Worm (Caenorhabditis elegans) whole organism, young adult: Measurements from ENCODE around the gene unc-24.

Experiments used
- B0035.1 ChIP-seq: sonication (generic microtip); optimal IDR thresholded peaks from 2 replicates; lab custom pipeline; 2016; ENCODE audit warnings: missing genetic modification characterization, mild to moderate bottlenecking, missing compliant biosample characterization, missing genotype, missing genetic modification reagents
- B0336.3 ChIP-seq: fragments of 200-800 bp; sonication (Bioruptor generic); IDR thresholded peaks from 2 replicates; pipeline ENCODE4 v1.3.6; 2022; ENCODE audit warnings: missing genetic modification characterization, missing compliant biosample characterization
- F33H1.4 ChIP-seq: fragments of 200-800 bp; sonication (Bioruptor generic); IDR thresholded peaks from 2 replicates; pipeline ENCODE4 v1.3.6; 2022; ENCODE audit warnings: missing genetic modification reagents, missing genetic modification characterization, missing compliant biosample characterization
- F37B4.10 ChIP-seq: fragments of 200-800 bp; sonication (Bioruptor generic); IDR thresholded peaks from 2 replicates; pipeline ENCODE4 v1.3.6; 2022; ENCODE audit warnings: missing genetic modification characterization, missing compliant biosample characterization
- F39B2.1 ChIP-seq: fragments of 200-800 bp; sonication (Bioruptor generic); IDR thresholded peaks from 2 replicates; pipeline ENCODE4 v1.3.6; 2022; ENCODE audit warnings: missing genetic modification reagents, missing genetic modification characterization, missing compliant biosample characterization
- F52B5.7 ChIP-seq: sonication (generic microtip); optimal IDR thresholded peaks from 2 replicates; lab custom pipeline; 2016; ENCODE audit warnings: mild to moderate bottlenecking, missing genetic modification characterization, missing compliant biosample characterization
- Y56A3A.18 ChIP-seq: fragments of 200-800 bp; sonication (Bioruptor generic); IDR thresholded peaks from 2 replicates; pipeline ENCODE4 v1.3.6; 2022; ENCODE audit warnings: missing genetic modification reagents, missing genetic modification characterization, missing compliant biosample characterization
- Y79H2A.3 ChIP-seq: fragments of 200-800 bp; sonication (Bioruptor generic); conservative IDR thresholded peaks from 2 replicates; pipeline ENCODE4 v1.3.6; 2022; ENCODE audit warnings: missing genetic modification reagents, missing genetic modification characterization, missing compliant biosample characterization
- Y95B8A.8 ChIP-seq: fragments of 200-800 bp; sonication (Bioruptor generic); IDR thresholded peaks from 2 replicates; pipeline ENCODE4 v1.3.6; 2022; ENCODE audit warnings: missing genetic modification reagents, missing genetic modification characterization, missing compliant biosample characterization
- akir-1 ChIP-seq: fragments of 200-800 bp; sonication (Bioruptor generic); optimal IDR thresholded peaks from 2 replicates; lab custom pipeline; 2018; ENCODE audit warnings: mild to moderate bottlenecking, missing genetic modification characterization, moderate library complexity, missing compliant biosample characterization
- athp-1 ChIP-seq: sonication (generic microtip); optimal IDR thresholded peaks from 2 replicates; lab custom pipeline; 2017; ENCODE audit warnings: mild to moderate bottlenecking, missing genetic modification characterization, missing compliant biosample characterization
- attf-5 ChIP-seq: fragments of 200-800 bp; sonication (Bioruptor generic); optimal IDR thresholded peaks from 2 replicates; lab custom pipeline; 2018; ENCODE audit warnings: mild to moderate bottlenecking, missing genetic modification characterization, missing compliant biosample characterization
- attf-6 ChIP-seq: fragments of 200-800 bp; sonication (Bioruptor generic); IDR thresholded peaks from 2 replicates; pipeline ENCODE4 v1.3.6; 2022; ENCODE audit warnings: missing genetic modification reagents, missing genetic modification characterization, missing compliant biosample characterization
- bed-1 ChIP-seq: fragments of 200-800 bp; sonication (Bioruptor generic); IDR thresholded peaks from 2 replicates; pipeline ENCODE4 v1.3.6; 2022; ENCODE audit warnings: missing genetic modification reagents, missing genetic modification characterization, missing compliant biosample characterization
- ccch-3 ChIP-seq: fragments of 200-800 bp; sonication (Bioruptor generic); optimal IDR thresholded peaks from 2 replicates; lab custom pipeline; 2018; ENCODE audit warnings: mild to moderate bottlenecking, missing genetic modification characterization, missing compliant biosample characterization
- dpff-1 ChIP-seq: sonication (generic microtip); optimal IDR thresholded peaks from 2 replicates; lab custom pipeline; 2017; ENCODE audit warnings: mild to moderate bottlenecking, missing genetic modification characterization, missing compliant biosample characterization
- dpl-1 ChIP-seq: fragments of 150-350 bp; optimal IDR thresholded peaks from 2 replicates; lab custom pipeline; 2014; ENCODE audit warnings: missing biosample characterization, missing genetic modification reagents, missing genetic modification characterization
- efl-1 ChIP-seq: fragments of 150-350 bp; optimal IDR thresholded peaks from 2 replicates; lab custom pipeline; 2014; ENCODE audit warnings: missing biosample characterization, missing genetic modification reagents, missing genetic modification characterization
- egl-18 ChIP-seq: fragments of 200-800 bp; sonication (Bioruptor generic); IDR thresholded peaks from 2 replicates; pipeline ENCODE4 v1.3.6; 2022; ENCODE audit warnings: missing genetic modification reagents, missing genetic modification characterization, missing compliant biosample characterization
- egl-44 ChIP-seq: fragments of 200-800 bp; sonication (Bioruptor generic); IDR thresholded peaks from 2 replicates; pipeline ENCODE4 v1.3.6; 2022; ENCODE audit warnings: missing genetic modification reagents, missing genetic modification characterization, missing compliant biosample characterization
- ekl-4 ChIP-seq: fragments of 200-800 bp; sonication (Bioruptor generic); IDR thresholded peaks from 2 replicates; pipeline ENCODE4 v1.3.6; 2022; ENCODE audit warnings: missing genetic modification reagents, missing genetic modification characterization, missing compliant biosample characterization
- hmg-20 ChIP-seq: fragments of 200-800 bp; sonication (Bioruptor generic); IDR thresholded peaks from 2 replicates; pipeline ENCODE4 v1.3.6; 2022; ENCODE audit warnings: missing genetic modification reagents, missing genetic modification characterization, missing compliant biosample characterization
- hrde-1 ChIP-seq: sonication (generic microtip); optimal IDR thresholded peaks from 2 replicates; lab custom pipeline; 2016; ENCODE audit warnings: missing genetic modification characterization, mild to moderate bottlenecking, missing compliant biosample characterization, moderate library complexity, missing genotype, missing genetic modification reagents, borderline replicate concordance
- hsf-1 ChIP-seq: fragments of 200-800 bp; sonication (Bioruptor generic); IDR thresholded peaks from 2 replicates; pipeline ENCODE4 v1.3.6; 2022; ENCODE audit warnings: missing genetic modification reagents, missing genetic modification characterization, missing compliant biosample characterization
- lin-26 ChIP-seq: fragments of 200-800 bp; sonication (Bioruptor generic); IDR thresholded peaks from 2 replicates; pipeline ENCODE4 v1.3.6; 2022; ENCODE audit warnings: missing genetic modification reagents, missing genetic modification characterization, missing compliant biosample characterization
- lin-54 ChIP-seq: fragments of 200-800 bp; sonication (Bioruptor generic); optimal IDR thresholded peaks from 2 replicates; lab custom pipeline; 2018; ENCODE audit warnings: mild to moderate bottlenecking, missing genetic modification characterization, missing compliant biosample characterization
- madf-8 ChIP-seq: fragments of 200-800 bp; sonication (Bioruptor generic); conservative IDR thresholded peaks from 2 replicates; pipeline ENCODE4 v1.3.6; 2022; ENCODE audit warnings: missing genetic modification reagents, missing genetic modification characterization, missing compliant biosample characterization
- nfya-1 ChIP-seq: sonication (generic microtip); optimal IDR thresholded peaks from 2 replicates; lab custom pipeline; 2017; ENCODE audit warnings: antibody characterized with exemption, missing compliant biosample characterization, missing genetic modification characterization, borderline replicate concordance; ENCODE audit not compliant: insufficient read depth
- nhr-120 ChIP-seq: fragments of 200-800 bp; sonication (Bioruptor generic); IDR thresholded peaks from 2 replicates; pipeline ENCODE4 v1.3.6; 2022; ENCODE audit warnings: missing genetic modification characterization, missing compliant biosample characterization
- nhr-179 ChIP-seq: sonication (generic microtip); optimal IDR thresholded peaks from 2 replicates; lab custom pipeline; 2016; ENCODE audit warnings: mild to moderate bottlenecking, missing genetic modification characterization, missing compliant biosample characterization
- nhr-90 ChIP-seq: sonication (generic microtip); optimal IDR thresholded peaks from 2 replicates; lab custom pipeline; 2016; ENCODE audit warnings: missing genotype, mild to moderate bottlenecking, missing genetic modification characterization, missing compliant biosample characterization
- pbrm-1 ChIP-seq: fragments of 200-800 bp; sonication (Bioruptor generic); IDR thresholded peaks from 2 replicates; pipeline ENCODE4 v1.3.6; 2022; ENCODE audit warnings: missing genetic modification reagents, missing genetic modification characterization, missing compliant biosample characterization
- pha-4 ChIP-seq: fragments of 150-350 bp; sonication (generic microtip); optimal IDR thresholded peaks from 2 replicates; lab custom pipeline; 2014; ENCODE audit warnings: missing biosample characterization, missing genetic modification reagents, missing genetic modification characterization
- rpc-1 ChIP-seq, 2 experiments: fragments of 150-350 bp in 1 of 2; sonication (generic microtip) in 1 of 2; optimal IDR thresholded peaks; 2 replicates each; lab custom pipeline; 2014 to 2018; ENCODE audit warnings: missing biosample characterization in 1 of 2, missing genetic modification characterization in 1 of 2, missing genetic modification reagents in 1 of 2, missing genotype in 1 of 2
- sdz-38 ChIP-seq: sonication (generic microtip); optimal IDR thresholded peaks from 2 replicates; lab custom pipeline; 2016; ENCODE audit warnings: missing genotype, missing genetic modification characterization, missing compliant biosample characterization
- snpc-1.3 ChIP-seq: sonication (generic microtip); optimal IDR thresholded peaks from 2 replicates; lab custom pipeline; 2017; ENCODE audit warnings: missing genetic modification characterization, mild to moderate bottlenecking, missing compliant biosample characterization, antibody characterized with exemption, moderate library complexity, missing genotype, missing genetic modification reagents; ENCODE audit not compliant: insufficient read depth
- snpc-3.4 ChIP-seq: sonication (generic microtip); optimal IDR thresholded peaks from 2 replicates; lab custom pipeline; 2017; ENCODE audit warnings: missing genetic modification characterization, mild to moderate bottlenecking, missing compliant biosample characterization, antibody characterized with exemption, moderate library complexity, missing genotype, missing genetic modification reagents
- ztf-18 ChIP-seq: sonication (generic microtip); optimal IDR thresholded peaks from 2 replicates; lab custom pipeline; 2016; ENCODE audit warnings: missing genotype, mild to moderate bottlenecking, missing genetic modification characterization, missing compliant biosample characterization
- ztf-25 ChIP-seq: fragments of 200-800 bp; sonication (Bioruptor generic); IDR thresholded peaks from 2 replicates; pipeline ENCODE4 v1.3.6; 2022; ENCODE audit warnings: missing genetic modification reagents, missing genetic modification characterization, missing compliant biosample characterization
- ztf-26 ChIP-seq: sonication (generic microtip); optimal IDR thresholded peaks from 2 replicates; lab custom pipeline; 2017; ENCODE audit warnings: missing genetic modification characterization, missing compliant biosample characterization

Gene unc-24

ce11 chrIV:7940919-7941318, 38.8 kb upstream of the unc-24 start, which contains the start of gene exc-9 (continued):
- no peak for TF ChIP-seq akir-1 (GFP tag; lab: Kevin White, UChicago)

- TF ChIP-seq F52B5.7 = no peak
- 0 out of 2 replicates have a peak, but pooled peaks have one; percentile 18 for TF ChIP-seq madf-8 (GFP tag; lab: Robert Waterston, UW)
- TF ChIP-seq Y56A3A.18 = no peak
- no peak for TF ChIP-seq F39B2.1 (GFP tag; lab: Robert Waterston, UW)
- no peak for TF ChIP-seq hmg-20
- no peak for TF ChIP-seq lin-26 (GFP tag; lab: Robert Waterston, UW)
- TF ChIP-seq ztf-25 = 0 out of 2 replicates have a peak, but pooled peaks have one; percentile 64
- no peak for TF ChIP-seq ekl-4 (GFP tag; lab: Robert Waterston, UW)
- TF ChIP-seq F33H1.4 (GFP tag; lab: Robert Waterston, UW) = no peak
- no peak for TF ChIP-seq dpl-1 (GFP tag; lab: Kevin White, UChicago)
- no peak for TF ChIP-seq dpff-1 (tag; lab: Kevin White, UChicago)
- TF ChIP-seq Y79H2A.3 (GFP tag; lab: Robert Waterston, UW) = no peak
- TF ChIP-seq B0035.1 (tag; lab: Kevin White, UChicago) = no peak
- no peak for TF ChIP-seq lin-54 (GFP tag; lab: Kevin White, UChicago)
- peak; percentile 32 for TF ChIP-seq snpc-3.4 (tag; lab: Kevin White, UChicago)
- no peak for TF ChIP-seq hrde-1 (tag; lab: Kevin White, UChicago)
- TF ChIP-seq efl-1 (GFP tag; lab: Kevin White, UChicago) = no peak
- 0 out of 2 replicates have a peak, but pooled peaks have one; percentile 19 for TF ChIP-seq pbrm-1 (GFP tag; lab: Robert Waterston, UW)
- no peak for TF ChIP-seq pha-4 (tag; lab: Kevin White, UChicago)
- no peak for TF ChIP-seq nhr-90 (tag; lab: Kevin White, UChicago)
- TF ChIP-seq nhr-120 = no peak
- no peak for TF ChIP-seq ztf-26
- no peak for TF ChIP-seq hsf-1
- TF ChIP-seq athp-1 (tag; lab: Kevin White, UChicago) = peak; percentile 5
- no peak for TF ChIP-seq ccch-3
- TF ChIP-seq snpc-1.3 (tag; lab: Kevin White, UChicago) = no peak
- no peak for TF ChIP-seq ztf-18 (tag; lab: Kevin White, UChicago)
- TF ChIP-seq rpc-1 (optimal IDR thresholded peaks at IDR 0.05; lab: Kevin White, UChicago) = no peak
- no peak for TF ChIP-seq rpc-1 (tag; optimal IDR thresholded peaks at IDR 0.05; lab: Kevin White, UChicago)
- TF ChIP-seq attf-5 = no peak
- TF ChIP-seq nhr-179 (tag; lab: Kevin White, UChicago) = no peak
- TF ChIP-seq B0336.3 (GFP tag; lab: Robert Waterston, UW) = no peak
- no peak for TF ChIP-seq sdz-38 (tag; lab: Kevin White, UChicago)
- no peak for TF ChIP-seq nfya-1
- 0 out of 2 replicates have a peak, but pooled peaks have one; percentile 11 for TF ChIP-seq egl-18 (GFP tag; lab: Robert Waterston, UW)
Observed at ce11 chrIV:7943272-7943671, 36.4 kb upstream of the unc-24 start.

- TF ChIP-seq F52B5.7 = no peak
- no peak for TF ChIP-seq egl-44
- TF ChIP-seq bed-1 (GFP tag; lab: Robert Waterston, UW) = no peak
- no peak for TF ChIP-seq attf-6
- TF ChIP-seq ccch-3 = no peak
- TF ChIP-seq Y95B8A.8 (GFP tag; lab: Robert Waterston, UW) = no peak
- TF ChIP-seq F37B4.10 (GFP tag; lab: Robert Waterston, UW) = no peak
- TF ChIP-seq nhr-90 (tag; lab: Kevin White, UChicago) = no peak
- no peak for TF ChIP-seq lin-26 (GFP tag; lab: Robert Waterston, UW)
- TF ChIP-seq, all 124 proteins: peak for 0
Observed at ce11 chrIV:7946457-7946856, 33.2 kb upstream of the unc-24 start, which contains the start of gene czw-1. Gene czw-1 (minus strand): TSS chrIV:7946825.
